Fruit fly (Drosophila melanogaster) whole organism, embryonic: ENCODE results near the gene Lgr3.

Experiments used
- CG10274 ChIP-seq: fragments of 200-800 bp; sonication (Bioruptor generic); optimal IDR thresholded peaks from 3 replicates; lab custom pipeline; 2017; ENCODE audit warnings: missing biosample characterization, mild to moderate bottlenecking, missing genetic modification characterization
- CG10979 ChIP-seq: fragments of 200-800 bp; sonication (Bioruptor generic); optimal IDR thresholded peaks from 2 replicates; lab custom pipeline; 2018; ENCODE audit warnings: missing biosample characterization, mild to moderate bottlenecking, missing genetic modification characterization, moderate library complexity
- CG12155 ChIP-seq: fragments of 200-800 bp; sonication (Bioruptor generic); optimal IDR thresholded peaks from 3 replicates; lab custom pipeline; 2016; ENCODE audit warnings: missing biosample characterization, missing genetic modification characterization
- CG12391 ChIP-seq: fragments of 200-800 bp; sonication (Bioruptor generic); optimal IDR thresholded peaks from 3 replicates; lab custom pipeline; 2018; ENCODE audit warnings: missing biosample characterization, mild to moderate bottlenecking, missing genetic modification characterization, moderate library complexity
- CG15011 ChIP-seq: fragments of 200-800 bp; sonication (Bioruptor generic); optimal IDR thresholded peaks from 3 replicates; lab custom pipeline; 2018; ENCODE audit warnings: missing biosample characterization, mild to moderate bottlenecking, missing genetic modification characterization
- CG15479 ChIP-seq: fragments of 200-800 bp; sonication (Bioruptor generic); optimal IDR thresholded peaks from 3 replicates; lab custom pipeline; 2019; ENCODE audit warnings: missing biosample characterization, mild to moderate bottlenecking, missing genetic modification characterization, moderate library complexity
- CG15601 ChIP-seq: fragments of 200-800 bp; sonication (Bioruptor generic); optimal IDR thresholded peaks from 3 replicates; lab custom pipeline; 2019; ENCODE audit warnings: missing biosample characterization, mild to moderate bottlenecking, missing genetic modification characterization, moderate library complexity
- CG17328 ChIP-seq: fragments of 200-800 bp; sonication (Bioruptor generic); IDR thresholded peaks from 2 replicates; pipeline ENCODE4 v1.3.6; 2022; ENCODE audit warnings: missing biosample characterization, missing genetic modification characterization
- CG17385 ChIP-seq: fragments of 200-800 bp; sonication (Bioruptor generic); optimal IDR thresholded peaks from 3 replicates; lab custom pipeline; 2018; ENCODE audit warnings: missing biosample characterization, mild to moderate bottlenecking, missing genetic modification characterization
- CG2875 ChIP-seq: fragments of 200-800 bp; sonication (Bioruptor generic); optimal IDR thresholded peaks from 2 replicates; lab custom pipeline; 2017; ENCODE audit warnings: missing biosample characterization, mild to moderate bottlenecking, missing genetic modification characterization, missing genetic modification reagents
- CG32532 ChIP-seq: fragments of 200-800 bp; sonication (Bioruptor generic); IDR thresholded peaks from 2 replicates; pipeline ENCODE4 v1.3.6; 2022; ENCODE audit warnings: missing biosample characterization, missing genetic modification characterization
- CG34224 ChIP-seq: fragments of 200-800 bp; sonication (Bioruptor generic); IDR thresholded peaks from 3 replicates; pipeline ENCODE4 v1.3.6; 2022; ENCODE audit warnings: missing biosample characterization, missing genetic modification characterization; ENCODE audit not compliant: partially characterized antibody
- CG34376 ChIP-seq: fragments of 200-800 bp; sonication (Bioruptor generic); optimal IDR thresholded peaks from 2 replicates; lab custom pipeline; 2018; ENCODE audit warnings: missing biosample characterization, mild to moderate bottlenecking, missing genetic modification characterization
- CG3995 ChIP-seq: fragments of 200-800 bp; sonication (Bioruptor generic); optimal IDR thresholded peaks from 3 replicates; lab custom pipeline; 2016; ENCODE audit warnings: missing biosample characterization, missing genetic modification characterization
- CG4360 ChIP-seq: fragments of 200-800 bp; sonication (Bioruptor generic); IDR thresholded peaks from 2 replicates; pipeline ENCODE4 v1.3.6; 2022; ENCODE audit warnings: missing biosample characterization, missing genetic modification characterization
- CG6689 ChIP-seq: fragments of 200-800 bp; sonication (Bioruptor generic); IDR thresholded peaks from 2 replicates; pipeline ENCODE4 v1.3.6; 2022; ENCODE audit warnings: missing biosample characterization, missing genetic modification characterization
- CG7839 ChIP-seq: fragments of 200-800 bp; sonication (Bioruptor generic); optimal IDR thresholded peaks from 3 replicates; lab custom pipeline; 2018; ENCODE audit warnings: missing biosample characterization, mild to moderate bottlenecking, missing genetic modification characterization, moderate library complexity
- CG7963 ChIP-seq: fragments of 200-800 bp; sonication (Bioruptor generic); IDR thresholded peaks from 3 replicates; pipeline ENCODE4 v1.3.6; 2022; ENCODE audit warnings: missing biosample characterization, missing genetic modification characterization; ENCODE audit not compliant: partially characterized antibody
- CG9437 ChIP-seq: fragments of 200-800 bp; sonication (Bioruptor generic); optimal IDR thresholded peaks from 2 replicates; lab custom pipeline; 2018; ENCODE audit warnings: missing biosample characterization, mild to moderate bottlenecking, missing genetic modification characterization
- Camta ChIP-seq: fragments of 200-800 bp; sonication (Bioruptor generic); optimal IDR thresholded peaks from 2 replicates; lab custom pipeline; 2016; ENCODE audit warnings: missing biosample characterization, missing genetic modification characterization
- Dbx ChIP-seq: fragments of 200-800 bp; sonication (Bioruptor generic); IDR thresholded peaks from 3 replicates; pipeline ENCODE4 v1.3.6; 2022; ENCODE audit warnings: missing biosample characterization, missing genetic modification characterization
- E2f1 ChIP-seq: fragments of 200-800 bp; sonication (Bioruptor generic); IDR thresholded peaks from 2 replicates; pipeline ENCODE4 v1.3.6; 2022; ENCODE audit warnings: missing biosample characterization, missing genetic modification characterization
- ERR ChIP-seq: fragments of 200-800 bp; sonication (Bioruptor generic); optimal IDR thresholded peaks from 2 replicates; lab custom pipeline; 2016; ENCODE audit warnings: missing biosample characterization, missing genetic modification characterization
- Elba2 ChIP-seq: fragments of 200-800 bp; sonication (Bioruptor generic); optimal IDR thresholded peaks from 3 replicates; lab custom pipeline; 2016; ENCODE audit warnings: missing biosample characterization, missing genetic modification characterization
- Gug ChIP-seq: fragments of 200-800 bp; sonication (Bioruptor generic); IDR thresholded peaks from 4 replicates; pipeline ENCODE4 v1.3.6; 2022; ENCODE audit warnings: missing biosample characterization, missing genetic modification characterization
- HLHmδ ChIP-seq: fragments of 200-800 bp; sonication (Bioruptor generic); optimal IDR thresholded peaks from 2 replicates; lab custom pipeline; 2018; ENCODE audit warnings: missing biosample characterization, mild to moderate bottlenecking, missing genetic modification characterization, moderate library complexity
- Ravus ChIP-seq: fragments of 200-800 bp; sonication (Bioruptor generic); IDR thresholded peaks from 2 replicates; pipeline ENCODE4 v1.3.6; 2022; ENCODE audit warnings: missing biosample characterization, missing genetic modification characterization
- Spps ChIP-seq: fragments of 200-800 bp; sonication (Bioruptor generic); optimal IDR thresholded peaks from 2 replicates; lab custom pipeline; 2018; ENCODE audit warnings: missing biosample characterization, mild to moderate bottlenecking, missing genetic modification characterization
- Ssrp ChIP-seq: fragments of 200-800 bp; sonication (Bioruptor generic); optimal IDR thresholded peaks from 2 replicates; lab custom pipeline; 2018; ENCODE audit warnings: missing biosample characterization, mild to moderate bottlenecking, missing genetic modification characterization, moderate library complexity
- Trl ChIP-seq, 3 experiments: fragments of >200 bp in 2 of 3; fragments of 200-800 bp in 1 of 3; sonication (Bioruptor generic) in 1 of 3; optimal IDR thresholded peaks; 2 replicates in 1 of 3; 3 replicates in 2 of 3; lab custom pipeline; 2016 to 2017; ENCODE audit warnings: missing biosample characterization in 1 of 3, missing genetic modification characterization in 1 of 3
- al ChIP-seq: fragments of 200-800 bp; sonication (Bioruptor generic); IDR thresholded peaks from 2 replicates; pipeline ENCODE4 v1.3.6; 2022; ENCODE audit warnings: missing biosample characterization, missing genetic modification characterization
- aop ChIP-seq: fragments of 200-800 bp; sonication (Bioruptor generic); IDR thresholded peaks from 2 replicates; pipeline ENCODE4 v1.3.6; 2022; ENCODE audit warnings: missing biosample characterization, missing genetic modification characterization
- cato ChIP-seq: fragments of 200-800 bp; sonication (Bioruptor generic); optimal IDR thresholded peaks from 2 replicates; lab custom pipeline; 2016; ENCODE audit warnings: missing biosample characterization, missing genetic modification characterization, borderline replicate concordance
- chn ChIP-seq: fragments of 200-800 bp; sonication (Bioruptor generic); optimal IDR thresholded peaks from 2 replicates; lab custom pipeline; 2016; ENCODE audit warnings: missing biosample characterization, missing genetic modification characterization
- ci ChIP-seq: fragments of 200-800 bp; sonication (Bioruptor generic); IDR thresholded peaks from 3 replicates; pipeline ENCODE4 v1.3.6; 2022; ENCODE audit warnings: missing biosample characterization, missing genetic modification characterization
- corto ChIP-seq: fragments of 200-800 bp; sonication (Bioruptor generic); optimal IDR thresholded peaks from 2 replicates; lab custom pipeline; 2016; ENCODE audit warnings: missing biosample characterization, mild to moderate bottlenecking, missing genetic modification characterization, moderate library complexity
- dan ChIP-seq: fragments of 200-800 bp; sonication (Bioruptor generic); IDR thresholded peaks from 2 replicates; pipeline ENCODE4 v1.3.6; 2022; ENCODE audit warnings: missing biosample characterization, missing genetic modification characterization
- gro ChIP-seq: fragments of 200-800 bp; sonication (Bioruptor generic); optimal IDR thresholded peaks from 2 replicates; lab custom pipeline; 2016; ENCODE audit warnings: missing biosample characterization, missing genetic modification characterization
- insv ChIP-seq, 2 experiments: fragments of 200-800 bp; sonication (Bioruptor generic); optimal IDR thresholded peaks; 3 replicates each; lab custom pipeline; 2016 to 2018; ENCODE audit warnings: missing biosample characterization in 2 of 2, missing genetic modification characterization in 2 of 2
- inv ChIP-seq: fragments of 200-800 bp; sonication (Bioruptor generic); IDR thresholded peaks from 2 replicates; pipeline ENCODE4 v1.3.6; 2022; ENCODE audit warnings: missing biosample characterization, missing genetic modification characterization; ENCODE audit not compliant: partially characterized antibody
- luna ChIP-seq: fragments of 200-800 bp; sonication (Bioruptor generic); optimal IDR thresholded peaks from 2 replicates; lab custom pipeline; 2016; ENCODE audit warnings: missing biosample characterization, missing genetic modification characterization
- nau ChIP-seq: fragments of 200-800 bp; sonication (Bioruptor generic); optimal IDR thresholded peaks from 3 replicates; lab custom pipeline; 2017; ENCODE audit warnings: missing biosample characterization, mild to moderate bottlenecking, missing genetic modification characterization, missing genetic modification reagents
- pan ChIP-seq, 4 experiments: fragments of >200 bp in 3 of 4; fragments of 200-800 bp in 1 of 4; sonication (Bioruptor generic) in 1 of 4; optimal IDR thresholded peaks in 3 of 4; IDR thresholded peaks in 1 of 4; 2 replicates each; pipeline versions ENCODE4 v1.3.6 to Lab custom; 2017 to 2022; ENCODE audit warnings: missing biosample characterization in 2 of 4, missing genetic modification characterization in 2 of 4, mixed read lengths in 1 of 4
- pho ChIP-seq: fragments of 200-800 bp; sonication (Bioruptor generic); optimal IDR thresholded peaks from 2 replicates; lab custom pipeline; 2016; ENCODE audit warnings: missing biosample characterization, missing genetic modification characterization
- stc ChIP-seq: fragments of 200-800 bp; sonication (Bioruptor generic); IDR thresholded peaks from 2 replicates; pipeline ENCODE4 v1.3.6; 2022; ENCODE audit warnings: missing biosample characterization, missing genetic modification characterization
- tll ChIP-seq, 2 experiments: fragments of 200-800 bp in 1 of 2; fragments of >200 bp in 1 of 2; sonication (Bioruptor generic) in 1 of 2; optimal IDR thresholded peaks; 2 replicates each; lab custom pipeline; 2017 to 2019; ENCODE audit warnings: missing biosample characterization in 2 of 2, missing genetic modification characterization in 2 of 2, mild to moderate bottlenecking in 1 of 2, moderate library complexity in 1 of 2
- usp ChIP-seq: fragments of >200 bp; optimal IDR thresholded peaks from 2 replicates; lab custom pipeline; 2017; ENCODE audit warnings: missing biosample characterization, missing genetic modification characterization
- vnd ChIP-seq: fragments of 200-800 bp; sonication (Bioruptor generic); IDR thresholded peaks from 3 replicates; pipeline ENCODE4 v1.3.6; 2022; ENCODE audit warnings: missing biosample characterization, missing genetic modification characterization; ENCODE audit not compliant: partially characterized antibody
- zfh2 ChIP-seq: fragments of 200-800 bp; sonication (Bioruptor generic); optimal IDR thresholded peaks from 2 replicates; lab custom pipeline; 2016; ENCODE audit warnings: missing biosample characterization, missing genetic modification characterization

The Lgr3 gene

dm6 chr3R:25680528-25680927 is 14.9 kb downstream of the Lgr3 start, which contains the start of the genes CG4743 and Idh3g (continued):
- TF ChIP-seq CG34224 (GFP tag; lab: Robert Waterston, UW) (no peak; the same call in 2 of the 3 replicates), luna (GFP tag; lab: Kevin White, UChicago) (no peak), aop (0 out of 2 replicates have a peak, but pooled peaks have one; percentile 5), dan (GFP tag; lab: Robert Waterston, UW) (peak; percentile 79), CG15479 (GFP tag; lab: Kevin White, UChicago) (peak; percentile 49), cato (GFP tag; lab: Kevin White, UChicago) (peak; percentile 96), stc (GFP tag; lab: Robert Waterston, UW) (peak; percentile 98), chn (GFP tag; lab: Kevin White, UChicago) (peak; percentile 88), CG34376 (GFP tag; lab: Kevin White, UChicago) (peak; percentile 94), E2f1 (peak; percentile 97), al (GFP tag; lab: Robert Waterston, UW) (peak; percentile 92), CG17328 (GFP tag; lab: Robert Waterston, UW) (peak; percentile 98), corto (GFP tag; lab: Kevin White, UChicago) (peak; percentile 92), CG12391 (tag; lab: Kevin White, UChicago) (peak; percentile 99), Trl (optimal IDR thresholded peaks at IDR 0.05; lab: Kevin White, UChicago) (no peak), Trl (GFP tag; optimal IDR thresholded peaks at IDR 0.05; lab: Kevin White, UChicago) (peak; percentile 74), CG7839 (tag; lab: Kevin White, UChicago) (peak; percentile 98), pho (peak; percentile 75), zfh2 (GFP tag; lab: Kevin White, UChicago) (peak; percentile 78), CG17385 (GFP tag; lab: Kevin White, UChicago) (peak; percentile 96), Ssrp (tag; lab: Kevin White, UChicago) (peak; percentile 97), CG12155 (peak; percentile 95), CG3995 (GFP tag; lab: Kevin White, UChicago) (peak; percentile 74), pan (optimal IDR thresholded peaks at IDR 0.05; lab: Kevin White, UChicago) (no peak), pan (GFP tag; optimal IDR thresholded peaks at IDR 0.05 in 1 of 2, IDR thresholded peaks at IDR 0.05 in 1 of 2) (peak in 1 of 2 experiments; percentile 98), usp (GFP tag; lab: Kevin White, UChicago) (no peak), CG32532 (GFP tag; lab: Robert Waterston, UW) (peak; percentile 97), CG10979 (peak; percentile 98), CG10274 (GFP tag; lab: Kevin White, UChicago) (peak; percentile 79), Gug (GFP tag; lab: Robert Waterston, UW) (peak; percentile 76), Elba2 (GFP tag; lab: Kevin White, UChicago) (peak; percentile 86), Camta (GFP tag; lab: Kevin White, UChicago) (peak; percentile 75), HLHmδ (GFP tag; lab: Kevin White, UChicago) (no peak), Ravus (GFP tag; lab: Robert Waterston, UW) (peak; percentile 88), gro (GFP tag; lab: Kevin White, UChicago) (peak; percentile 31), Spps (tag; lab: Kevin White, UChicago) (peak; percentile 97), nau (GFP tag; lab: Kevin White, UChicago) (peak; percentile 94), vnd (GFP tag; lab: Robert Waterston, UW) (no peak; the same call in 2 of the 3 replicates), CG9437 (GFP tag; lab: Kevin White, UChicago) (peak; percentile 98), CG15601 (tag; lab: Kevin White, UChicago) (peak; percentile 96), ERR (peak; percentile 53), CG7963 (GFP tag; lab: Robert Waterston, UW) (no peak), ci (peak; percentile 98), Dbx (GFP tag; lab: Robert Waterston, UW) (peak; percentile 95), insv (GFP tag; optimal IDR thresholded peaks at IDR 0.05; lab: Kevin White, UChicago) (peak in 1 of 2 experiments; percentile 79), CG2875 (GFP tag; lab: Kevin White, UChicago) (peak; percentile 95), CG6689 (GFP tag; lab: Robert Waterston, UW) (peak; percentile 97), inv (GFP tag; lab: Robert Waterston, UW) (no peak), CG15011 (GFP tag; lab: Kevin White, UChicago) (peak; percentile 93), tll (GFP tag; optimal IDR thresholded peaks at IDR 0.05; lab: Kevin White, UChicago) (peak in 1 of 2 experiments; percentile 71), CG4360 (GFP tag; lab: Robert Waterston, UW) (peak; percentile 75)
